Fruit fly (Drosophila melanogaster): ENCODE measurements around the gene Sgsh.
A peak's percentile ranks its signal among the peaks of the same experiment; 100 is the strongest.

Sgsh gene

dm6 chr3R:18917976-18918871, 5.5 kb upstream of the Sgsh start:
- no peak for TF ChIP-seq psq (optimal IDR thresholded peaks at IDR 0.05)
- peak in 1 of 2 experiments; percentile 13 for TF ChIP-seq EcR (GFP tag; optimal IDR thresholded peaks at IDR 0.05)

DNA sequence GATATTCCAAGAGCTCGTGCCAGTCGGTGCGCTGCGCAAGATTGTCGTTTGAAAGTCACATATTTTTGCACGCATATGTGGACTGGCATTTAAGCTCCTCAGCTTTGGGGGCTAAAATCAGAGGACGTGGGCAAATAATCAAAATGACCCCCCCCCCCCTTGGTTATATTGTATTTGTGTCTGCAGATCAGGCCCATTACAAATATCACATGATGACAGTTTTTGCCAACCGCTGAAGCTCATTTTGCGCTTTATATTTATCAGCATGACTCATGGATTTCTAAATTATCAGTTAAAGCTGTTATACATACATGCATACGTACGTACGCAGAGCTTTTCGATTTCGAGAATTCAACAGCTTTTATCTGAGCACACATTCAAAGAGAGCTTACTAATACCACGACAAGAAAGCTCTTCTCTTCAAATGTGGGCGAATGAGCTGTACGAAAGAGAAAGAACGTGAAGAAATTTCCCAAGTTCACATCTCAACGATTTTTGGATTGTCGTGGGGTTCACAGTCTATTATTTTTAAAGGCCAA, 4.1 kb upstream of the Sgsh start:
- TF ChIP-seq psq (optimal IDR thresholded peaks at IDR 0.05) (no peak), EcR (GFP tag; optimal IDR thresholded peaks at IDR 0.05) (no peak), pan (optimal IDR thresholded peaks at IDR 0.05) (no peak), CG8478 (optimal IDR thresholded peaks at IDR 0.05) (no peak), usp (GFP tag; optimal IDR thresholded peaks at IDR 0.05) (no peak)

DNA sequence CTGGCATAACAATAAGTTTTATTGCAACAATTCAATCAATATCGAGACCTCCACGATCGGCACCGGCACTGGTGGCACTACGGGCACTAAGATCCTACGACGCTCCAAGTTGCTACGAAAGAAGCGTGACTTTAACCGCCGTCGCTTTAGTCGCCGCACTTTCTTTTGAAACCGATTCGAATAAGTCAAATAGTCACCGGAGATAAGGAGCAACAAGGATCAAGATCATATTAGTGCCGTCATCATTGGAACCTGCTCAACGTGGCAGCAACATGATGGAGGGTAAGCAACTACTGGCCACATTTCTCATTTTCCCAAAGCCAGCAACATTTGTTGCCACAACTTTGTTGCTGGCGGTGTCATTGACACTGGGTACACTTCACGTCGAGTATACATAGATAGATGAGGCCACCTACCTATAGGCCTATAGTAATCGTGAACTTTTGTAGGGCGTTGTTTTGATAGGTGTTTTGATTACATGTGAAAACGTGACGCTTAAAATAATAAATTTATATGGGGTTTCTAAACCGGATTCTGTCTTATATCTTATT, 3.0 kb upstream of the Sgsh start:
- TF ChIP-seq psq (optimal IDR thresholded peaks at IDR 0.05) (no peak), Dll (optimal IDR thresholded peaks at IDR 0.05) (no peak), CG8478 (optimal IDR thresholded peaks at IDR 0.05) (no peak), pan (optimal IDR thresholded peaks at IDR 0.05) (no peak), usp (GFP tag; optimal IDR thresholded peaks at IDR 0.05) (no peak), EcR (GFP tag; optimal IDR thresholded peaks at IDR 0.05) (no peak)

- no peak for TF ChIP-seq pan (optimal IDR thresholded peaks at IDR 0.05)
- TF ChIP-seq Dll (optimal IDR thresholded peaks at IDR 0.05), result no peak
- TF ChIP-seq CG8478 (optimal IDR thresholded peaks at IDR 0.05), result no peak
- no peak for TF ChIP-seq psq (optimal IDR thresholded peaks at IDR 0.05)
- TF ChIP-seq usp (GFP tag; optimal IDR thresholded peaks at IDR 0.05), result no peak
- no peak for TF ChIP-seq EcR (GFP tag; optimal IDR thresholded peaks at IDR 0.05)
Measured at dm6 chr3R:18914594-18915275, 2.0 kb upstream of the Sgsh start, which contains the start of gene Xrp1. Gene Xrp1, plus strand, starts transcription at chr3R:18914968.

DNA sequence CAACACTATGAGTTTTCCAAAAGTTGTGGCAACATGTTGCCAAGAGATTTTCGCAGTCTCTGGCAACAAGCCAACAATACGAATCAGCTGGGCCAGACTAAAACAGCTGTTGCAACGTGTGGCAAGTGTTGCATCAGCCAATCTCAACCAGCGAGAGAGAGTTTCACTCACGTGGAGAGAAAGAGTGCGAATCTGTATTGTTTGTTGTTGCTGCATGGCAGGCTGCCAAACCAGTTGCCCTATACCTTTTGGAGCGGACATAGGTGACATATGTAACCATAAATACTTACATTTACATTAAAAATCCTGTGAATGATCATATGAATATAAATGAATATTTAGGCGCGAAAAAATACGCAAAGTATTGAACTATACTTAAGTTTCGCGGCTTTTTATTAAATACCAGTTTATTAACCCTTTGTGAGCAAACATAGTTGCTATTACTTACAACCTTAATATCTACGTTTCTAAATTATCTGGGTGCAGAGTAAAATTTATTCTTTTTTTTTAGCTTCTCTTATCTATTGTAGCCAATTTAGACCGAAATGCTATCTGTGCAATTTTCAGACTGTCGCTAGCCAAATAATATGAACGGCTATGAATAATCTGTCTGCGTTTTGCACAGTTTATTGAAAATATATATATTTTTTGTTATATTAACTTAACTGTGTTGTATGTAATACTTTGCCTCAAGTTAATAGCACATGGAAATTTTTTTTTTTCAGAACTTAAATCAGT, 1.3 kb upstream of the Sgsh start:
- TF ChIP-seq pan (optimal IDR thresholded peaks at IDR 0.05) (no peak), EcR (GFP tag; optimal IDR thresholded peaks at IDR 0.05) (no peak), Dll (optimal IDR thresholded peaks at IDR 0.05) (no peak), psq (optimal IDR thresholded peaks at IDR 0.05) (no peak), usp (GFP tag; optimal IDR thresholded peaks at IDR 0.05) (no peak), CG8478 (optimal IDR thresholded peaks at IDR 0.05) (no peak)

DNA sequence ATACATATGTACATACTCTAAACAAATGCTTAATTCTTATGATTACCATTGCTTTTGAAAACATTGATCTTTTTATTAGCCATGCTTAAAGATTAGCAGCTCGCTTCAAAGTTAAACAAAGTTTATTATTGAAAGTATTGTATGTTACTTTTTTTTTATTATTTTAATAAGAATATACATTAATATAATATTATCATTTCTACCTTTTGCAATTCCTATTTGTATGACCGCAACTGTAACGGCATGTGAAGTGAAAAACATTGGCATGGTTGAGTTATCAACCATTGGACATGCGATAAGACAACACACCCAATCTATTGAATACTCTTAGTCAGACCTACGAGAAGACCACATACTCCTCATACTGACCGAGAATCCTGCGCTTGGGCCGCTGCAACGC, 1.8 kb downstream of the Sgsh start:
- TF ChIP-seq CG8478 (optimal IDR thresholded peaks at IDR 0.05) (no peak), EcR (GFP tag; optimal IDR thresholded peaks at IDR 0.05) (no peak), Dll (optimal IDR thresholded peaks at IDR 0.05) (no peak)

DNA sequence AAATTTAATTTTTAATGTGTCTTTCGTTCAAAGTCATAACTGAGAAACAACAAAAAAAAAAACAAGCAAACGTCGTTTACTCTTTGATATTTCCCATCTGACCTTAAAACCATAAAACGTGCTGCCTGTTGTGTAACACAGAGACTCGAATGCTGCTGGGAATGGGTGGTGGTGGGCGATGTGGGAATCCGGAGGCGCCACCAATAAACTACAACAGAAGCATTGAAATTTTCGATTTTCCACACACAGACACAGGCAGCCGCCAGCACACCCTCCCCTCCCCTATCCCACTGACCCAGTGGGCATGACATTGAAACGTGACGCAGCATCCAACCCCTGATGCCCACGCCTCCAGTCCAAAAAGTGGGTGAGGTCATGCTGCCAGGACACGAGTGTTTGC, 2.4 kb downstream of the Sgsh start:
- TF ChIP-seq usp (GFP tag; optimal IDR thresholded peaks at IDR 0.05) (no peak), Dll (optimal IDR thresholded peaks at IDR 0.05) (no peak), psq (optimal IDR thresholded peaks at IDR 0.05) (no peak), CG8478 (optimal IDR thresholded peaks at IDR 0.05) (no peak), pan (optimal IDR thresholded peaks at IDR 0.05) (no peak), EcR (GFP tag; optimal IDR thresholded peaks at IDR 0.05) (no peak)

dm6 chr3R:18905921-18906878, 6.5 kb downstream of the Sgsh start, which contains the start of gene EndoA:
Gene EndoA, plus strand, starts transcription at chr3R:18906609.
- TF ChIP-seq pan (optimal IDR thresholded peaks at IDR 0.05), result no peak
- no peak for TF ChIP-seq EcR (GFP tag; optimal IDR thresholded peaks at IDR 0.05)
- no peak for TF ChIP-seq usp (GFP tag; optimal IDR thresholded peaks at IDR 0.05)
- no peak for TF ChIP-seq CG8478 (optimal IDR thresholded peaks at IDR 0.05)
- TF ChIP-seq Dll (optimal IDR thresholded peaks at IDR 0.05), result no peak
- no peak for TF ChIP-seq psq (optimal IDR thresholded peaks at IDR 0.05)

- TF ChIP-seq Dll (optimal IDR thresholded peaks at IDR 0.05) (no peak), pan (optimal IDR thresholded peaks at IDR 0.05) (no peak)
Measured at dm6 chr3R:18905555-18905920, 7.2 kb downstream of the Sgsh start, which contains the start of gene CG14292. Gene CG14292, minus strand, starts transcription at chr3R:18905655.

DNA sequence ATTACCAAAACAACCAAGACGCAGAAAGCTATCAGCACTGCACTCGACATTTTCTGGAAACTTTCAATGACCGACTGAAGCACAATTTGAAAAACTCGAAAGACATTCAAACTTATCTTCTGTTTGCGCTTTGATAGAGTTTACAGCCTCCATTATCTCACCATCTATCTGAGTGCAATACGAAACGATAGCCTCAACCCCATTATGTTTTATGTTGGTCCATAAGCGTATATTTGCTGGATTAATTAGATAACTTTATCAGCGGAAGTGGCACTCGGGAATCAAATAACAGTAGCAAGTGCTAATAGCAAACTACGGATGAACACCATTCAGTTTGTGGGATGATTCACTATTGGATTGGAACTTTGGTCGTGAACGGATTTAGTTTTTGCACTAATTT, 9.9 kb downstream of the Sgsh start, which contains the start of gene CG34284:
Gene CG34284 (minus strand): TSS at position 76 of the 400 bp plus-strand sequence.
- TF ChIP-seq usp (GFP tag; optimal IDR thresholded peaks at IDR 0.05), result no peak
- no peak for TF ChIP-seq pan (optimal IDR thresholded peaks at IDR 0.05)
- no peak for TF ChIP-seq Dll (optimal IDR thresholded peaks at IDR 0.05)
- no peak for TF ChIP-seq EcR (GFP tag; optimal IDR thresholded peaks at IDR 0.05)
- no peak for TF ChIP-seq CG8478 (optimal IDR thresholded peaks at IDR 0.05)
- no peak for TF ChIP-seq psq (optimal IDR thresholded peaks at IDR 0.05)

DNA sequence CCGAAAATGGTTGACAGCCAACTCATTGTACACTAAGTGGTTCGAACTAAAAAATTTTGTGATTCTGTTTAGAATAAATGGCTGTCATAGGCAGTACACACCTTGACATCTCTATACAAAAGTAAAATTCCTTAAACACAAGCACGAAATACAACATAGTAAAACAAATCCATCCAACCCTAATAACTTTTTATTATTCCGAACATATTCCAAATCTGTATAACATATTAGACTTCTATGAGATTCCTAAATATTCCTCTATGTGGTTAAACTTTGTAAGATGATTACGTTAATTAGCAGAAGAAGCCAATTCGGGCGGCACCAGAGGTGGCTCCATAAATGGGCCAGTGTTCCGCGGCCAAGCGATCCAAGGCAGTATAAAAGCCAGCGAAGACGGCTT, 10.6 kb downstream of the Sgsh start, which contains the start of gene CG14294:
Gene CG14294 (minus strand): TSS at position 101 of the 400 bp plus-strand sequence.
- TF ChIP-seq CG8478 (optimal IDR thresholded peaks at IDR 0.05) (no peak), Dll (optimal IDR thresholded peaks at IDR 0.05) (no peak), usp (GFP tag; optimal IDR thresholded peaks at IDR 0.05) (no peak), pan (optimal IDR thresholded peaks at IDR 0.05) (no peak), EcR (GFP tag; optimal IDR thresholded peaks at IDR 0.05) (no peak), psq (optimal IDR thresholded peaks at IDR 0.05) (no peak)
